Fruit fly (Drosophila melanogaster): ENCODE data around the gene natalisin.

natalisin gene

dm6 chr3R:14458448-14458847 is 40.1 kb downstream of the natalisin start:
- TF ChIP-seq esn (GFP tag; optimal IDR thresholded peaks at IDR 0.05) (peak; percentile 13), CG7368 (GFP tag; optimal IDR thresholded peaks at IDR 0.05) (no peak), CG11294 (GFP tag; IDR thresholded peaks at IDR 0.05) (no peak), Met (GFP tag; optimal IDR thresholded peaks at IDR 0.05) (peak; percentile 21), Sox15 (GFP tag; optimal IDR thresholded peaks at IDR 0.05) (no peak), vri (GFP tag; optimal IDR thresholded peaks at IDR 0.05) (peak; percentile 76), OdsH (GFP tag; optimal IDR thresholded peaks at IDR 0.05) (no peak)

dm6 chr3R:14460305-14460704 is 41.9 kb downstream of the natalisin start:
- peak; percentile 49; the same call in 2 of the 3 replicates for TF ChIP-seq CG6163 (GFP tag; IDR thresholded peaks at IDR 0.05)
- TF ChIP-seq Ets96B (tag; optimal IDR thresholded peaks at IDR 0.05), result peak; percentile 4
- TF ChIP-seq CG8119 (GFP tag; IDR thresholded peaks at IDR 0.05), result 0 out of 3 replicates have a peak, but pooled peaks have one; percentile 33
- peak; percentile 7 for TF ChIP-seq svp (GFP tag)
- 0 out of 2 replicates have a peak, but pooled peaks have one; percentile 9 for TF ChIP-seq CG11294 (GFP tag; IDR thresholded peaks at IDR 0.05)
- 0 out of 3 replicates have a peak, but pooled peaks have one; percentile 41 for TF ChIP-seq eg (GFP tag; IDR thresholded peaks at IDR 0.05)
- TF ChIP-seq acj6 (GFP tag; optimal IDR thresholded peaks at IDR 0.05), result peak; percentile 19
- no peak for TF ChIP-seq CG11762 (GFP tag; optimal IDR thresholded peaks at IDR 0.05; ENCODE audit: insufficient read depth)
- no peak for TF ChIP-seq pdm3 (GFP tag; optimal IDR thresholded peaks at IDR 0.05)
- TF ChIP-seq achi (GFP tag; optimal IDR thresholded peaks at IDR 0.05), result no peak
- TF ChIP-seq CG15336 (GFP tag; IDR thresholded peaks at IDR 0.05), result peak; percentile 42; the same call in 1 of the 2 replicates
- TF ChIP-seq dac (GFP tag; optimal IDR thresholded peaks at IDR 0.05), result no peak
- TF ChIP-seq fkh (GFP tag; optimal IDR thresholded peaks at IDR 0.05), result no peak
- TF ChIP-seq Eip78C (GFP tag), result peak; percentile 66
- TF ChIP-seq CG1621 (tag; optimal IDR thresholded peaks at IDR 0.05), result no peak
- TF ChIP-seq CG8632 (GFP tag; optimal IDR thresholded peaks at IDR 0.05), result no peak
- TF ChIP-seq Gug (GFP tag; IDR thresholded peaks at IDR 0.05), result peak; percentile 35
- peak; percentile 4 for TF ChIP-seq CG3919 (GFP tag; optimal IDR thresholded peaks at IDR 0.05)
- no peak for TF ChIP-seq Lpt (GFP tag; optimal IDR thresholded peaks at IDR 0.05)
- no peak for TF ChIP-seq Eip75B (GFP tag; optimal IDR thresholded peaks at IDR 0.05)
- no peak for TF ChIP-seq cyc (GFP tag; optimal IDR thresholded peaks at IDR 0.05)
- TF ChIP-seq CG10669 (GFP tag; optimal IDR thresholded peaks at IDR 0.05), result peak; percentile 9
- no peak for TF ChIP-seq CG31627 (GFP tag; optimal IDR thresholded peaks at IDR 0.05)
- TF ChIP-seq dsx (GFP tag; optimal IDR thresholded peaks at IDR 0.05; ENCODE audit: poor library complexity, severe bottlenecking), result peak; percentile 49
- TF ChIP-seq CG6276 (GFP tag; optimal IDR thresholded peaks at IDR 0.05), result no peak
- peak; percentile 38 for TF ChIP-seq CG32006 (GFP tag; optimal IDR thresholded peaks at IDR 0.05)
- no peak for TF ChIP-seq Sox15 (GFP tag; optimal IDR thresholded peaks at IDR 0.05)
- no peak for TF ChIP-seq CG7368 (GFP tag; optimal IDR thresholded peaks at IDR 0.05)
- no peak for TF ChIP-seq CG6854 (GFP tag; optimal IDR thresholded peaks at IDR 0.05)

- no peak for TF ChIP-seq spab (GFP tag; optimal IDR thresholded peaks at IDR 0.05)
- no peak for TF ChIP-seq CG9139 (GFP tag; optimal IDR thresholded peaks at IDR 0.05)
- no peak for TF ChIP-seq fd85E (GFP tag; optimal IDR thresholded peaks at IDR 0.05)
- no peak for TF ChIP-seq Sox15 (GFP tag; optimal IDR thresholded peaks at IDR 0.05)
- no peak for TF ChIP-seq Eip93F (GFP tag; optimal IDR thresholded peaks at IDR 0.05)
- no peak for TF ChIP-seq achi (GFP tag; optimal IDR thresholded peaks at IDR 0.05)
- no peak for TF ChIP-seq CG11294 (GFP tag; IDR thresholded peaks at IDR 0.05)
- no peak for TF ChIP-seq Gug (GFP tag; IDR thresholded peaks at IDR 0.05)
- TF ChIP-seq CG1621 (tag; optimal IDR thresholded peaks at IDR 0.05), result no peak
- no peak for TF ChIP-seq fkh (GFP tag; optimal IDR thresholded peaks at IDR 0.05)
- TF ChIP-seq salr (GFP tag; optimal IDR thresholded peaks at IDR 0.05), result no peak
- TF ChIP-seq CG3032 (tag; optimal IDR thresholded peaks at IDR 0.05), result no peak
- no peak; the same call in 2 of the 3 replicates for TF ChIP-seq eg (GFP tag; IDR thresholded peaks at IDR 0.05)
- TF ChIP-seq CG34406 (GFP tag; optimal IDR thresholded peaks at IDR 0.05), result no peak
- no peak for TF ChIP-seq Blimp-1 (GFP tag; optimal IDR thresholded peaks at IDR 0.05)
- no peak for TF ChIP-seq acj6 (GFP tag; optimal IDR thresholded peaks at IDR 0.05)
- no peak for TF ChIP-seq topi (GFP tag; optimal IDR thresholded peaks at IDR 0.05)
Observed at dm6 chr3R:14462341-14462740, 43.9 kb downstream of the natalisin start.
